Fruit fly (Drosophila melanogaster) whole organism, embryonic: ENCODE data around the gene ast.

Experiments used
- Bdp1 ChIP-seq: fragments of 200-800 bp; sonication (Bioruptor generic); optimal IDR thresholded peaks from 3 replicates; lab custom pipeline; 2016; ENCODE audit warnings: missing biosample characterization, missing genetic modification characterization
- Bteb2 ChIP-seq: fragments of 200-800 bp; sonication (Bioruptor generic); optimal IDR thresholded peaks from 2 replicates; lab custom pipeline; 2016; ENCODE audit warnings: missing biosample characterization, missing genetic modification characterization
- CG1024 ChIP-seq: fragments of 200-800 bp; sonication (Bioruptor generic); IDR thresholded peaks from 2 replicates; pipeline ENCODE4 v1.3.6; 2022; ENCODE audit warnings: missing biosample characterization, missing genetic modification characterization
- CG10321 ChIP-seq: fragments of 200-800 bp; sonication (Bioruptor generic); IDR thresholded peaks from 2 replicates; pipeline ENCODE4 v1.3.6; 2022; ENCODE audit warnings: missing biosample characterization, missing genetic modification characterization
- CG11247 ChIP-seq: fragments of 200-800 bp; sonication (Bioruptor generic); IDR thresholded peaks from 2 replicates; pipeline ENCODE4 v1.3.6; 2022; ENCODE audit warnings: missing biosample characterization, missing genetic modification characterization
- CG12391 ChIP-seq: fragments of 200-800 bp; sonication (Bioruptor generic); optimal IDR thresholded peaks from 3 replicates; lab custom pipeline; 2018; ENCODE audit warnings: missing biosample characterization, mild to moderate bottlenecking, missing genetic modification characterization, moderate library complexity
- CG12942 ChIP-seq: fragments of 200-800 bp; sonication (Bioruptor generic); optimal IDR thresholded peaks from 3 replicates; lab custom pipeline; 2016; ENCODE audit warnings: missing biosample characterization, missing genetic modification characterization
- CG14860 ChIP-seq: fragments of 200-800 bp; sonication (Bioruptor generic); IDR thresholded peaks from 3 replicates; pipeline ENCODE4 v1.3.6; 2022; ENCODE audit warnings: missing biosample characterization, missing genetic modification characterization; ENCODE audit not compliant: partially characterized antibody
- CG15601 ChIP-seq: fragments of 200-800 bp; sonication (Bioruptor generic); optimal IDR thresholded peaks from 3 replicates; lab custom pipeline; 2019; ENCODE audit warnings: missing biosample characterization, mild to moderate bottlenecking, missing genetic modification characterization, moderate library complexity
- CG1603 ChIP-seq: fragments of 200-800 bp; sonication (Bioruptor generic); optimal IDR thresholded peaks from 2 replicates; lab custom pipeline; 2019; ENCODE audit warnings: missing biosample characterization, mild to moderate bottlenecking, missing genetic modification characterization, moderate library complexity
- CG17912 ChIP-seq: fragments of 200-800 bp; sonication (Bioruptor generic); optimal IDR thresholded peaks from 2 replicates; lab custom pipeline; 2018; ENCODE audit warnings: missing biosample characterization, mild to moderate bottlenecking, missing genetic modification characterization
- CG18262 ChIP-seq: fragments of 200-800 bp; optimal IDR thresholded peaks from 3 replicates; lab custom pipeline; 2019; ENCODE audit warnings: missing biosample characterization, mild to moderate bottlenecking, missing genetic modification characterization, moderate library complexity
- CG31441 ChIP-seq: fragments of 200-800 bp; sonication (Bioruptor generic); IDR thresholded peaks from 2 replicates; pipeline ENCODE4 v1.3.6; 2022; ENCODE audit warnings: missing biosample characterization, missing genetic modification characterization
- CG4854 ChIP-seq: fragments of 200-800 bp; sonication (Bioruptor generic); optimal IDR thresholded peaks from 2 replicates; lab custom pipeline; 2016; ENCODE audit warnings: missing biosample characterization, missing genetic modification characterization, inconsistent platforms
- CG6689 ChIP-seq: fragments of 200-800 bp; sonication (Bioruptor generic); IDR thresholded peaks from 2 replicates; pipeline ENCODE4 v1.3.6; 2022; ENCODE audit warnings: missing biosample characterization, missing genetic modification characterization
- CG6765 ChIP-seq: fragments of 200-800 bp; sonication (Bioruptor generic); optimal IDR thresholded peaks from 3 replicates; lab custom pipeline; 2017; ENCODE audit warnings: missing biosample characterization, mild to moderate bottlenecking, missing genetic modification characterization
- CG7357 ChIP-seq: fragments of 200-800 bp; sonication (Bioruptor generic); IDR thresholded peaks from 3 replicates; pipeline ENCODE4 v1.3.6; 2022; ENCODE audit warnings: missing biosample characterization, missing genetic modification characterization
- CG7928 ChIP-seq: fragments of 200-800 bp; sonication (Bioruptor generic); optimal IDR thresholded peaks from 2 replicates; lab custom pipeline; 2017; ENCODE audit warnings: missing biosample characterization, mild to moderate bottlenecking, missing genetic modification characterization
- CG7963 ChIP-seq: fragments of 200-800 bp; sonication (Bioruptor generic); IDR thresholded peaks from 3 replicates; pipeline ENCODE4 v1.3.6; 2022; ENCODE audit warnings: missing biosample characterization, missing genetic modification characterization; ENCODE audit not compliant: partially characterized antibody
- CG8089 ChIP-seq: fragments of 200-800 bp; sonication (Bioruptor generic); optimal IDR thresholded peaks from 3 replicates; lab custom pipeline; 2016; ENCODE audit warnings: missing biosample characterization, missing genetic modification characterization
- CG8924 ChIP-seq: fragments of 200-800 bp; optimal IDR thresholded peaks from 3 replicates; lab custom pipeline; 2019; ENCODE audit warnings: missing biosample characterization, mild to moderate bottlenecking, missing genetic modification characterization, moderate library complexity
- CkIIα-i1 ChIP-seq: fragments of 200-800 bp; sonication (Bioruptor generic); IDR thresholded peaks from 2 replicates; pipeline ENCODE4 v1.3.6; 2022; ENCODE audit warnings: missing biosample characterization, missing genetic modification characterization
- D ChIP-seq, 2 experiments: fragments of 200-800 bp in 1 of 2; fragments of >200 bp in 1 of 2; sonication (Bioruptor generic) in 1 of 2; optimal IDR thresholded peaks; 2 replicates in 1 of 2; 3 replicates in 1 of 2; lab custom pipeline; 2017; ENCODE audit warnings: mild to moderate bottlenecking in 1 of 2, missing biosample characterization in 1 of 2, missing genetic modification characterization in 1 of 2, missing genetic modification reagents in 1 of 2
- HLH3B ChIP-seq: fragments of 200-800 bp; sonication (Bioruptor generic); IDR thresholded peaks from 2 replicates; pipeline ENCODE4 v1.3.6; 2022; ENCODE audit warnings: missing biosample characterization, missing genetic modification characterization
- Hmr ChIP-seq: fragments of 200-800 bp; sonication (Bioruptor generic); optimal IDR thresholded peaks from 3 replicates; lab custom pipeline; 2017; ENCODE audit warnings: mild to moderate bottlenecking, missing biosample characterization, missing genetic modification reagents, missing genetic modification characterization
- Hsf ChIP-seq: fragments of 200-800 bp; sonication (Bioruptor generic); optimal IDR thresholded peaks from 3 replicates; lab custom pipeline; 2016; ENCODE audit warnings: missing biosample characterization, missing genetic modification characterization
- NFAT ChIP-seq: fragments of 200-800 bp; sonication (Bioruptor generic); IDR thresholded peaks from 2 replicates; pipeline ENCODE4 v1.3.6; 2022; ENCODE audit warnings: missing biosample characterization, missing genetic modification characterization
- Scr ChIP-seq: fragments of 200-800 bp; sonication (Bioruptor generic); IDR thresholded peaks from 2 replicates; pipeline ENCODE4 v1.3.6; 2022; ENCODE audit warnings: missing biosample characterization, missing genetic modification characterization; ENCODE audit not compliant: partially characterized antibody
- Side ChIP-seq: fragments of 200-800 bp; sonication (Bioruptor generic); optimal IDR thresholded peaks from 2 replicates; lab custom pipeline; 2016; ENCODE audit warnings: missing biosample characterization, missing genetic modification characterization
- Six4 ChIP-seq: fragments of 200-800 bp; sonication (Bioruptor generic); optimal IDR thresholded peaks from 2 replicates; lab custom pipeline; 2016; ENCODE audit warnings: missing biosample characterization, missing genetic modification characterization
- Xbp1 ChIP-seq: fragments of 200-800 bp; sonication (Bioruptor generic); optimal IDR thresholded peaks from 3 replicates; lab custom pipeline; 2016; ENCODE audit warnings: missing biosample characterization, mild to moderate bottlenecking, missing genetic modification characterization
- al ChIP-seq: fragments of 200-800 bp; sonication (Bioruptor generic); IDR thresholded peaks from 2 replicates; pipeline ENCODE4 v1.3.6; 2022; ENCODE audit warnings: missing biosample characterization, missing genetic modification characterization
- cad ChIP-seq: fragments of >200 bp; optimal IDR thresholded peaks from 2 replicates; lab custom pipeline; 2017; ENCODE audit warnings: missing biosample characterization, missing genetic modification characterization
- chm ChIP-seq: fragments of 200-800 bp; sonication (Bioruptor generic); IDR thresholded peaks from 2 replicates; pipeline ENCODE4 v1.3.6; 2022; ENCODE audit warnings: missing biosample characterization, missing genetic modification characterization
- crc ChIP-seq: fragments of 200-800 bp; sonication (Bioruptor generic); optimal IDR thresholded peaks from 2 replicates; lab custom pipeline; 2016; ENCODE audit warnings: missing biosample characterization, missing genetic modification characterization
- croc ChIP-seq: fragments of 200-800 bp; sonication (Bioruptor generic); conservative IDR thresholded peaks from 3 replicates; pipeline ENCODE4 v1.3.6; 2022; ENCODE audit warnings: missing biosample characterization, missing genetic modification characterization
- fd96Cb ChIP-seq: fragments of 200-800 bp; sonication (Bioruptor generic); optimal IDR thresholded peaks from 2 replicates; lab custom pipeline; 2018; ENCODE audit warnings: missing biosample characterization, mild to moderate bottlenecking, missing genetic modification characterization, moderate library complexity
- gcm ChIP-seq: fragments of 200-800 bp; sonication (Bioruptor generic); optimal IDR thresholded peaks from 2 replicates; lab custom pipeline; 2019; ENCODE audit warnings: missing biosample characterization, mild to moderate bottlenecking, missing genetic modification characterization, moderate library complexity
- klu ChIP-seq: fragments of 200-800 bp; sonication (Bioruptor generic); IDR thresholded peaks from 2 replicates; pipeline ENCODE4 v1.3.6; 2022; ENCODE audit warnings: missing biosample characterization, missing genetic modification characterization
- p53 ChIP-seq: fragments of 200-800 bp; sonication (Bioruptor generic); optimal IDR thresholded peaks from 2 replicates; lab custom pipeline; 2016; ENCODE audit warnings: missing biosample characterization, missing genetic modification characterization
- pita ChIP-seq: fragments of 200-800 bp; sonication (Bioruptor generic); optimal IDR thresholded peaks from 2 replicates; lab custom pipeline; 2017; ENCODE audit warnings: missing biosample characterization, mild to moderate bottlenecking, missing genetic modification characterization
- pros ChIP-seq: fragments of 200-800 bp; sonication (Bioruptor generic); optimal IDR thresholded peaks from 3 replicates; lab custom pipeline; 2019; ENCODE audit warnings: missing biosample characterization, mild to moderate bottlenecking, missing genetic modification characterization, moderate library complexity
- ranshi ChIP-seq: fragments of 200-800 bp; sonication (Bioruptor generic); IDR thresholded peaks from 2 replicates; pipeline ENCODE4 v1.3.6; 2022; ENCODE audit warnings: missing biosample characterization, missing genetic modification characterization
- sd ChIP-seq: fragments of 200-800 bp; sonication (Bioruptor generic); optimal IDR thresholded peaks from 3 replicates; lab custom pipeline; 2018; ENCODE audit warnings: missing biosample characterization, mild to moderate bottlenecking, missing genetic modification characterization, moderate library complexity
- sens ChIP-seq: fragments of 200-800 bp; sonication (Bioruptor generic); peaks from one replicate; lab custom pipeline; 2016; ENCODE audit warnings: missing biosample characterization, missing genetic modification characterization
- so ChIP-seq: fragments of 200-800 bp; sonication (Bioruptor generic); IDR thresholded peaks from 3 replicates; pipeline ENCODE4 v1.3.6; 2022; ENCODE audit warnings: missing biosample characterization, missing genetic modification characterization
- tna ChIP-seq: fragments of 200-800 bp; sonication (Bioruptor generic); IDR thresholded peaks from 2 replicates; pipeline ENCODE4 v1.3.6; 2022; ENCODE audit warnings: missing biosample characterization, missing genetic modification characterization; ENCODE audit not compliant: partially characterized antibody
- zen ChIP-seq: fragments of 200-800 bp; sonication (Bioruptor generic); optimal IDR thresholded peaks from 3 replicates; lab custom pipeline; 2018; ENCODE audit warnings: missing biosample characterization, mild to moderate bottlenecking, missing genetic modification characterization, moderate library complexity

Gene ast

DNA sequence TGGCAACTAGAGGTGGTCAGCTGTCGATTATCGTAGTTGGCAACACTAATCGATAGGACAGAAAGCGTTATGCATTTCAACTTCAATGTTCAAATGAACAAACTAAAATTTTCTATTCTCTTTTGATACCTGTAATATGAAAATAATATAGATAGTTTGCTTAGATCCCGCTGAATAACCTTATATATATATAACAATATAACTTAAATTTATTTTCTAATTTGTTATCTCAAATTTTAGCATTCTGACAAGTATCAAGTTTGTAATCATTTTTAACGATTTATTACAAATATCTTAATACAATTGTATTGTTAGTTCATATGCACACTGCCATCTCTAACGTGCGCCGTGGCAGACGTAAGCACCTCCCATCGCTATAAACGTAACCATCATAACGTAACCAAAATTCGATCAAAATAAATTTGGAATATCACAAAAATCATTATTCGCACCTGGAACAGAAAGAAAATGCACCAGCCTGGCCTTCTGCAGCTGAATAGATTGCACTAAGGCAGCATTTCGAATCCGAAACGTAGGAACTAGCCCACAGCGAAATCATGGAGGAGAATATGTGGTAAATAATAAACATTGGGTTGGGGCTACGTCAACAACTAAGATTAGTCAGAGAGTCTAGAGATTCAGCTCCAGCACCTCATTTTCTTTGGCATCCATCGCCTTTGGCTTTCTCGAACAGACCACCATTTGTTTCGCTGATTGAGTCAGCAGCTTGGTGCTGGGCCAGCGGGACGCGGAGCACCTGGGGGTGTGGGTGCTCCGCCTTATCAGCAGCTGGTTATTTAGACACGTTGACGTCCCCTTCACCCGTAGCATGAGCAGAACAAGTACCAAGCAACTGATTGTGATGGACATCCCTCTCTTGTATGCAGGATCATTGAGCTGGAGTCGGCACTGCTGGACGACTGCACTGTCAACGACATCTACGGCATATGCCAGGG lies 51.5 kb downstream of the ast start, which contains the start of the genes Pino and TBC1D23 (continued):
- TF ChIP-seq croc (peak; percentile 60), Bteb2 (GFP tag; lab: Kevin White, UChicago) (no peak), so (GFP tag; lab: Robert Waterston, UW) (peak; percentile 69; the same call in 1 of the 3 replicates), CG18262 (tag; lab: Kevin White, UChicago) (peak; percentile 74), CG6765 (no peak), CG6689 (GFP tag; lab: Robert Waterston, UW) (peak; percentile 68), Scr (GFP tag; lab: Robert Waterston, UW) (peak; percentile 80), NFAT (GFP tag; lab: Robert Waterston, UW) (peak; percentile 70), sd (peak; percentile 20), D (optimal IDR thresholded peaks at IDR 0.05; lab: Kevin White, UChicago) (no peak), D (GFP tag; optimal IDR thresholded peaks at IDR 0.05; lab: Kevin White, UChicago) (peak; percentile 45), Hsf (GFP tag; lab: Kevin White, UChicago) (peak; percentile 36), crc (GFP tag; lab: Kevin White, UChicago) (no peak), Hmr (GFP tag; lab: Kevin White, UChicago) (peak; percentile 79), CG7357 (GFP tag; lab: Robert Waterston, UW) (0 out of 3 replicates have a peak, but pooled peaks have one; percentile 15), CG8924 (tag; lab: Kevin White, UChicago) (peak; percentile 80), CG4854 (GFP tag; lab: Kevin White, UChicago) (no peak), CG12391 (peak; percentile 88), HLH3B (GFP tag; lab: Robert Waterston, UW) (peak; percentile 60; the same call in 1 of the 2 replicates), Six4 (GFP tag; lab: Kevin White, UChicago) (peak; percentile 39), CkIIα-i1 (GFP tag; lab: Robert Waterston, UW) (no peak), cad (GFP tag; lab: Kevin White, UChicago) (no peak), CG31441 (GFP tag; lab: Robert Waterston, UW) (peak; percentile 84), CG12942 (GFP tag; lab: Kevin White, UChicago) (peak; percentile 72), p53 (GFP tag; lab: Kevin White, UChicago) (no peak), chm (GFP tag; lab: Robert Waterston, UW) (no peak), CG15601 (tag; lab: Kevin White, UChicago) (peak; percentile 53), Bdp1 (GFP tag; lab: Kevin White, UChicago) (no peak), CG8089 (GFP tag; lab: Kevin White, UChicago) (no peak), CG7963 (GFP tag; lab: Robert Waterston, UW) (0 out of 3 replicates have a peak, but pooled peaks have one; percentile 11), fd96Cb (tag; lab: Kevin White, UChicago) (peak; percentile 63), pita (no peak), CG11247 (GFP tag; lab: Robert Waterston, UW) (peak; percentile 62; the same call in 1 of the 2 replicates), gcm (GFP tag; lab: Kevin White, UChicago) (peak; percentile 37), Xbp1 (GFP tag; lab: Kevin White, UChicago) (peak; percentile 80), CG1603 (tag; lab: Kevin White, UChicago) (peak; percentile 6), zen (tag; lab: Kevin White, UChicago) (peak; percentile 61), CG14860 (GFP tag; lab: Robert Waterston, UW) (peak; percentile 64; the same call in 2 of the 3 replicates), CG7928 (GFP tag; lab: Kevin White, UChicago) (peak; percentile 7), klu (peak; percentile 62; the same call in 1 of the 2 replicates), sens (GFP tag; lab: Kevin White, UChicago) (peak; percentile 86), al (GFP tag; lab: Robert Waterston, UW) (peak; percentile 78), ranshi (GFP tag; lab: Robert Waterston, UW) (peak; percentile 71; the same call in 1 of the 2 replicates), CG17912 (GFP tag; lab: Kevin White, UChicago) (no peak), pros (GFP tag; lab: Kevin White, UChicago) (no peak), tna (GFP tag; lab: Robert Waterston, UW) (no peak), Side (GFP tag; lab: Kevin White, UChicago) (no peak), CG10321 (GFP tag; lab: Robert Waterston, UW) (no peak), CG1024 (GFP tag; lab: Robert Waterston, UW) (0 out of 2 replicates have a peak, but pooled peaks have one; percentile 34)
